Fruit fly (Drosophila melanogaster) whole organism, embryonic: ENCODE measurements around the gene Nf1.

Experiments
- Ada2b ChIP-seq: fragments of 200-800 bp; sonication (Bioruptor generic); IDR thresholded peaks from 2 replicates; pipeline ENCODE4 v1.3.6; 2022; ENCODE audit warnings: missing biosample characterization, missing genetic modification characterization
- Adf1 ChIP-seq: fragments of 200-800 bp; sonication (Bioruptor generic); IDR thresholded peaks from 2 replicates; pipeline ENCODE4 v1.3.6; 2022; ENCODE audit warnings: missing biosample characterization, missing genetic modification characterization
- Antp ChIP-seq: fragments of 200-800 bp; sonication (Bioruptor generic); optimal IDR thresholded peaks from 3 replicates; lab custom pipeline; 2016; ENCODE audit warnings: missing biosample characterization, missing genetic modification characterization
- Asciz ChIP-seq: fragments of 200-800 bp; sonication (Bioruptor generic); optimal IDR thresholded peaks from 2 replicates; lab custom pipeline; 2017; ENCODE audit warnings: missing biosample characterization, mild to moderate bottlenecking, missing genetic modification characterization, missing genetic modification reagents
- CG10274 ChIP-seq: fragments of 200-800 bp; sonication (Bioruptor generic); optimal IDR thresholded peaks from 3 replicates; lab custom pipeline; 2017; ENCODE audit warnings: missing biosample characterization, mild to moderate bottlenecking, missing genetic modification characterization
- CG10543 ChIP-seq: fragments of 200-800 bp; sonication (Bioruptor generic); optimal IDR thresholded peaks from 3 replicates; lab custom pipeline; 2017; ENCODE audit warnings: missing biosample characterization, mild to moderate bottlenecking, missing genetic modification characterization, moderate library complexity
- CG10959 ChIP-seq: fragments of 200-800 bp; sonication (Bioruptor generic); IDR thresholded peaks from 2 replicates; pipeline ENCODE4 v1.3.6; 2022; ENCODE audit warnings: missing biosample characterization, missing genetic modification characterization
- CG11696 ChIP-seq: fragments of 200-800 bp; sonication (Bioruptor generic); IDR thresholded peaks from 2 replicates; pipeline ENCODE4 v1.3.6; 2022; ENCODE audit warnings: missing biosample characterization, missing genetic modification characterization
- CG12942 ChIP-seq: fragments of 200-800 bp; sonication (Bioruptor generic); optimal IDR thresholded peaks from 3 replicates; lab custom pipeline; 2016; ENCODE audit warnings: missing biosample characterization, missing genetic modification characterization
- CG13123 ChIP-seq: fragments of 200-800 bp; sonication (Bioruptor generic); optimal IDR thresholded peaks from 2 replicates; lab custom pipeline; 2016; ENCODE audit warnings: missing biosample characterization, missing genetic modification characterization
- CG13424 ChIP-seq: fragments of 200-800 bp; sonication (Bioruptor generic); optimal IDR thresholded peaks from 2 replicates; lab custom pipeline; 2019; ENCODE audit warnings: missing biosample characterization, mild to moderate bottlenecking, missing genetic modification characterization, moderate library complexity
- CG14050 ChIP-seq: fragments of 200-800 bp; sonication (Bioruptor generic); IDR thresholded peaks from 3 replicates; pipeline ENCODE4 v1.3.6; 2022; ENCODE audit warnings: missing biosample characterization, missing genetic modification characterization
- CG1647 ChIP-seq: fragments of 200-800 bp; sonication (Bioruptor generic); optimal IDR thresholded peaks from 3 replicates; lab custom pipeline; 2016; ENCODE audit warnings: missing biosample characterization, missing genetic modification characterization
- CG16813 ChIP-seq: fragments of 200-800 bp; sonication (Bioruptor generic); IDR thresholded peaks from 3 replicates; pipeline ENCODE4 v1.3.6; 2022; ENCODE audit warnings: missing biosample characterization, missing genetic modification characterization; ENCODE audit not compliant: partially characterized antibody
- CG17612 ChIP-seq: fragments of 200-800 bp; sonication (Bioruptor generic); IDR thresholded peaks from 2 replicates; pipeline ENCODE4 v1.3.6; 2022; ENCODE audit warnings: missing biosample characterization, missing genetic modification characterization
- CG2120 ChIP-seq: fragments of 200-800 bp; sonication (Bioruptor generic); optimal IDR thresholded peaks from 3 replicates; lab custom pipeline; 2016; ENCODE audit warnings: missing biosample characterization, missing genetic modification characterization
- CG2199 ChIP-seq: fragments of 200-800 bp; sonication (Bioruptor generic); IDR thresholded peaks from 3 replicates; pipeline ENCODE4 v1.3.6; 2022; ENCODE audit warnings: missing biosample characterization, missing genetic modification characterization
- CG30431 ChIP-seq: fragments of 200-800 bp; sonication (Bioruptor generic); optimal IDR thresholded peaks from 2 replicates; lab custom pipeline; 2017; ENCODE audit warnings: missing biosample characterization, missing genetic modification characterization
- CG3847 ChIP-seq: fragments of 200-800 bp; sonication (Bioruptor generic); IDR thresholded peaks from 2 replicates; pipeline ENCODE4 v1.3.6; 2022; ENCODE audit warnings: missing biosample characterization, missing genetic modification characterization
- CG4282 ChIP-seq: fragments of 200-800 bp; sonication (Bioruptor generic); optimal IDR thresholded peaks from 2 replicates; lab custom pipeline; 2016; ENCODE audit warnings: missing biosample characterization, missing genetic modification characterization
- CG4404 ChIP-seq: fragments of 200-800 bp; sonication (Bioruptor generic); IDR thresholded peaks from 2 replicates; pipeline ENCODE4 v1.3.6; 2022; ENCODE audit warnings: missing biosample characterization, missing genetic modification characterization
- CG6175 ChIP-seq: fragments of 200-800 bp; sonication (Bioruptor generic); IDR thresholded peaks from 3 replicates; pipeline ENCODE4 v1.3.6; 2022; ENCODE audit warnings: missing biosample characterization, missing genetic modification characterization
- CG6654 ChIP-seq: fragments of 200-800 bp; sonication (Bioruptor generic); optimal IDR thresholded peaks from 2 replicates; lab custom pipeline; 2017; ENCODE audit warnings: missing biosample characterization, mild to moderate bottlenecking, missing genetic modification characterization
- CG6791 ChIP-seq: fragments of 200-800 bp; sonication (Bioruptor generic); IDR thresholded peaks from 3 replicates; pipeline ENCODE4 v1.3.6; 2022; ENCODE audit warnings: missing biosample characterization, missing genetic modification characterization; ENCODE audit not compliant: partially characterized antibody
- CG8281 ChIP-seq: fragments of 200-800 bp; sonication (Bioruptor generic); optimal IDR thresholded peaks from 2 replicates; lab custom pipeline; 2018; ENCODE audit warnings: missing biosample characterization, mild to moderate bottlenecking, missing genetic modification characterization, moderate library complexity
- CG8388 ChIP-seq: fragments of 200-800 bp; sonication (Bioruptor generic); optimal IDR thresholded peaks from 2 replicates; lab custom pipeline; 2019; ENCODE audit warnings: missing biosample characterization, mild to moderate bottlenecking, missing genetic modification characterization, moderate library complexity
- Dek ChIP-seq: fragments of 200-800 bp; sonication (Bioruptor generic); optimal IDR thresholded peaks from 3 replicates; lab custom pipeline; 2019; ENCODE audit warnings: missing biosample characterization, mild to moderate bottlenecking, missing genetic modification characterization, moderate library complexity
- Gsc ChIP-seq: fragments of 200-800 bp; sonication (Bioruptor generic); IDR thresholded peaks from 2 replicates; pipeline ENCODE4 v1.3.6; 2022; ENCODE audit warnings: missing biosample characterization, missing genetic modification characterization
- HmgD ChIP-seq: fragments of 200-800 bp; sonication (Bioruptor generic); optimal IDR thresholded peaks from 3 replicates; lab custom pipeline; 2016; ENCODE audit warnings: missing biosample characterization, missing genetic modification characterization
- Lpt ChIP-seq: fragments of >200 bp; optimal IDR thresholded peaks from 2 replicates; lab custom pipeline; 2018; ENCODE audit warnings: missing biosample characterization, missing genetic modification characterization
- Meics ChIP-seq: fragments of 200-800 bp; sonication (Bioruptor generic); optimal IDR thresholded peaks from 2 replicates; lab custom pipeline; 2017; ENCODE audit warnings: missing biosample characterization, mild to moderate bottlenecking, missing genetic modification characterization
- Myb ChIP-seq: fragments of 200-800 bp; sonication (Bioruptor generic); optimal IDR thresholded peaks from 2 replicates; lab custom pipeline; 2016; ENCODE audit warnings: missing biosample characterization, missing genetic modification characterization
- Optix ChIP-seq: fragments of 200-800 bp; sonication (Bioruptor generic); IDR thresholded peaks from 3 replicates; pipeline ENCODE4 v1.3.6; 2022; ENCODE audit warnings: missing biosample characterization, missing genetic modification characterization
- Poxn ChIP-seq: fragments of 200-800 bp; sonication (Bioruptor generic); IDR thresholded peaks from 2 replicates; pipeline ENCODE4 v1.3.6; 2022; ENCODE audit warnings: missing biosample characterization, missing genetic modification characterization
- Ptx1 ChIP-seq: fragments of 200-800 bp; sonication (Bioruptor generic); IDR thresholded peaks from 2 replicates; pipeline ENCODE4 v1.3.6; 2022; ENCODE audit warnings: missing biosample characterization, missing genetic modification characterization
- Sin3A ChIP-seq: fragments of >200 bp; optimal IDR thresholded peaks from 2 replicates; lab custom pipeline; 2018
- Sry-β ChIP-seq: fragments of 200-800 bp; sonication (Bioruptor generic); optimal IDR thresholded peaks from 2 replicates; lab custom pipeline; 2018; ENCODE audit warnings: missing biosample characterization, mild to moderate bottlenecking, missing genetic modification characterization, moderate library complexity
- Taf1 ChIP-seq: fragments of 200-800 bp; sonication (Bioruptor generic); IDR thresholded peaks from 2 replicates; pipeline ENCODE4 v1.3.6; 2022; ENCODE audit warnings: missing biosample characterization, missing genetic modification characterization
- ato ChIP-seq: fragments of 200-800 bp; sonication (Bioruptor generic); IDR thresholded peaks from 2 replicates; pipeline ENCODE4 v1.3.6; 2022; ENCODE audit warnings: missing biosample characterization, missing genetic modification characterization; ENCODE audit not compliant: partially characterized antibody
- cato ChIP-seq: fragments of 200-800 bp; sonication (Bioruptor generic); optimal IDR thresholded peaks from 2 replicates; lab custom pipeline; 2016; ENCODE audit warnings: missing biosample characterization, missing genetic modification characterization, borderline replicate concordance
- crol ChIP-seq: fragments of 200-800 bp; sonication (Bioruptor generic); IDR thresholded peaks from 2 replicates; pipeline ENCODE4 v1.3.6; 2022; ENCODE audit warnings: missing biosample characterization, missing genetic modification characterization
- dmrt11E ChIP-seq: fragments of 200-800 bp; sonication (Bioruptor generic); optimal IDR thresholded peaks from 3 replicates; lab custom pipeline; 2018; ENCODE audit warnings: missing biosample characterization, mild to moderate bottlenecking, missing genetic modification characterization, moderate library complexity
- jing ChIP-seq: fragments of 200-800 bp; sonication (Bioruptor generic); optimal IDR thresholded peaks from 2 replicates; lab custom pipeline; 2018; ENCODE audit warnings: missing biosample characterization, mild to moderate bottlenecking, missing genetic modification characterization
- pnt ChIP-seq: fragments of 200-800 bp; sonication (Bioruptor generic); optimal IDR thresholded peaks from 3 replicates; lab custom pipeline; 2016; ENCODE audit warnings: missing biosample characterization, missing genetic modification characterization
- schlank ChIP-seq: fragments of 200-800 bp; sonication (Bioruptor generic); optimal IDR thresholded peaks from 2 replicates; lab custom pipeline; 2018; ENCODE audit warnings: missing biosample characterization, mild to moderate bottlenecking, missing genetic modification characterization
- slbo ChIP-seq: fragments of 200-800 bp; sonication (Bioruptor generic); IDR thresholded peaks from 2 replicates; pipeline ENCODE4 v1.3.6; 2022; ENCODE audit warnings: missing biosample characterization, missing genetic modification characterization
- ssp ChIP-seq: fragments of 200-800 bp; sonication (Bioruptor generic); IDR thresholded peaks from 2 replicates; pipeline ENCODE4 v1.3.6; 2022; ENCODE audit warnings: missing biosample characterization, missing genetic modification characterization
- tll ChIP-seq, 2 experiments: fragments of 200-800 bp in 1 of 2; fragments of >200 bp in 1 of 2; sonication (Bioruptor generic) in 1 of 2; optimal IDR thresholded peaks; 2 replicates each; lab custom pipeline; 2017 to 2019; ENCODE audit warnings: missing biosample characterization in 2 of 2, missing genetic modification characterization in 2 of 2, mild to moderate bottlenecking in 1 of 2, moderate library complexity in 1 of 2
- wdn ChIP-seq: fragments of 200-800 bp; sonication (Bioruptor generic); IDR thresholded peaks from 2 replicates; pipeline ENCODE4 v1.3.6; 2022; ENCODE audit warnings: missing biosample characterization, missing genetic modification characterization
- zen2 ChIP-seq: fragments of 200-800 bp; sonication (Bioruptor generic); IDR thresholded peaks from 3 replicates; pipeline ENCODE4 v1.3.6; 2022; ENCODE audit warnings: missing biosample characterization, missing genetic modification characterization; ENCODE audit not compliant: partially characterized antibody
- zfh2 ChIP-seq: fragments of 200-800 bp; sonication (Bioruptor generic); optimal IDR thresholded peaks from 2 replicates; lab custom pipeline; 2016; ENCODE audit warnings: missing biosample characterization, missing genetic modification characterization

Gene Nf1

DNA sequence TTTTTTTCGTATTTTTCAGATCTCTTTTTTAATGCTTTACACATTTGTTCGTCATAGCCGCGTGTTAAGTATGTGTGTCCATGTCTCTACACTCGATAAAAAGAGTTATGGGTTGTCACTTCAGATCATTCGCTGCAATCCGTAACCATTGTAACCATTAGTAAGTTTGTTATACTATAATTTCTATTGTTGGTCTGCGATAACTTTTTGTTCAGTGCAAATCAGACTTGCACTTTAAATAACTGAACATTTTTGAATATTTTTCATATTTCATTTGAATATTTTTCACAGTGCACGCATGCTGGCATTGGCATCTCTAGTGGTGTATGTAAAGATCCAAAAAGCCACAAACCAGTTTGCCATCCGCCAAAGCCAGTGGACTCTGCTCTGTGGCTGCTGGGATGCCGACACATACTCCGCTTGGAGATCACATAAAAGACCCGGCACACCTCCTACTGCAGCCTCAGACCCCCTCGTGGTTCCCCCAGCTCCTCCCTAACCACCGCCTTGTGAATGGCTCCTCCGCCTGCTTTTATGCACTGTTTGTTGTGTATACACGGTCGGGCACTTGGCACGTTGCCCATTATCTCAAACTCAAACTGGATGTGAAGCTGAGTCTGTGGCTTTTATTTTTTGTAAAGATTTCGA is 26.2 kb downstream of the Nf1 start (continued):
- TF ChIP-seq CG8281 (peak; percentile 62), CG2199 (0 out of 3 replicates have a peak, but pooled peaks have one; percentile 47), Ada2b (GFP tag; lab: Robert Waterston, UW) (peak; percentile 84), Dek (tag; lab: Kevin White, UChicago) (peak; percentile 80), Adf1 (GFP tag; lab: Robert Waterston, UW) (no peak), CG17612 (no peak), Asciz (GFP tag; lab: Kevin White, UChicago) (peak; percentile 88), CG6175 (GFP tag; lab: Robert Waterston, UW) (peak; percentile 63; the same call in 1 of the 3 replicates), CG11696 (GFP tag; lab: Robert Waterston, UW) (peak; percentile 65), Sry-β (GFP tag; lab: Kevin White, UChicago) (peak; percentile 81), CG6791 (GFP tag; lab: Robert Waterston, UW) (no peak), CG8388 (peak; percentile 88), CG4404 (GFP tag; lab: Robert Waterston, UW) (peak; percentile 72; the same call in 1 of the 2 replicates), slbo (GFP tag; lab: Robert Waterston, UW) (peak; percentile 78), Lpt (GFP tag; lab: Kevin White, UChicago) (no peak), zfh2 (GFP tag; lab: Kevin White, UChicago) (peak; percentile 69), CG3847 (GFP tag; lab: Robert Waterston, UW) (peak; percentile 81), cato (peak; percentile 69), CG10274 (GFP tag; lab: Kevin White, UChicago) (peak; percentile 66), jing (GFP tag; lab: Kevin White, UChicago) (peak; percentile 80), CG4282 (GFP tag; lab: Kevin White, UChicago) (peak; percentile 13), Myb (GFP tag; lab: Kevin White, UChicago) (peak; percentile 53), wdn (peak; percentile 58), zen2 (GFP tag; lab: Robert Waterston, UW) (no peak), Gsc (peak; percentile 67), CG10543 (GFP tag; lab: Kevin White, UChicago) (no peak), crol (GFP tag; lab: Robert Waterston, UW) (peak; percentile 75), Poxn (peak; percentile 63), Sin3A (lab: Kevin White, UChicago) (no peak), ssp (GFP tag; lab: Robert Waterston, UW) (peak; percentile 75), CG1647 (GFP tag; lab: Kevin White, UChicago) (peak; percentile 65), Taf1 (GFP tag; lab: Robert Waterston, UW) (peak; percentile 80), Meics (GFP tag; lab: Kevin White, UChicago) (peak; percentile 82), CG12942 (GFP tag; lab: Kevin White, UChicago) (peak; percentile 83), dmrt11E (tag; lab: Kevin White, UChicago) (peak; percentile 90), CG2120 (GFP tag; lab: Kevin White, UChicago) (peak; percentile 85), tll (GFP tag; optimal IDR thresholded peaks at IDR 0.05; lab: Kevin White, UChicago) (no peak), HmgD (GFP tag; lab: Kevin White, UChicago) (no peak), CG14050 (GFP tag; lab: Robert Waterston, UW) (peak; percentile 83), CG16813 (GFP tag; lab: Robert Waterston, UW) (no peak), CG6654 (GFP tag; lab: Kevin White, UChicago) (peak; percentile 72), ato (GFP tag; lab: Robert Waterston, UW) (no peak), Optix (GFP tag; lab: Robert Waterston, UW) (peak; percentile 76), CG30431 (GFP tag; lab: Kevin White, UChicago) (peak; percentile 69), schlank (tag; lab: Kevin White, UChicago) (peak; percentile 48), CG13123 (GFP tag; lab: Kevin White, UChicago) (peak; percentile 54), pnt (GFP tag; lab: Kevin White, UChicago) (peak; percentile 79), Antp (GFP tag; lab: Kevin White, UChicago) (peak; percentile 74), Ptx1 (GFP tag; lab: Robert Waterston, UW) (peak; percentile 94), CG13424 (tag; lab: Kevin White, UChicago) (peak; percentile 92), CG10959 (GFP tag; lab: Robert Waterston, UW) (peak; percentile 69)
